Fruit fly (Drosophila melanogaster) whole organism, prepupa: ENCODE measurements around the gene CG14931.
A peak's percentile ranks its signal among the peaks of the same experiment; 100 is the strongest.

Experiments used
- CG31627 ChIP-seq: fragments of 200-800 bp; sonication (Bioruptor generic); optimal IDR thresholded peaks from 3 replicates; lab custom pipeline; 2016; ENCODE audit warnings: missing biosample characterization, missing genetic modification characterization
- Eip93F ChIP-seq: fragments of 200-800 bp; sonication (Bioruptor generic); optimal IDR thresholded peaks from 2 replicates; lab custom pipeline; 2016; ENCODE audit warnings: missing biosample characterization, mild to moderate bottlenecking, missing genetic modification characterization
- Ets21C ChIP-seq: fragments of 200-800 bp; sonication (Bioruptor generic); optimal IDR thresholded peaks from 3 replicates; lab custom pipeline; 2016; ENCODE audit warnings: missing biosample characterization, missing genetic modification characterization
- Lpt ChIP-seq: fragments of 200-800 bp; sonication (Bioruptor generic); optimal IDR thresholded peaks from 3 replicates; lab custom pipeline; 2016; ENCODE audit warnings: missing biosample characterization, missing genetic modification characterization
- Met ChIP-seq: fragments of 200-800 bp; sonication (Bioruptor generic); optimal IDR thresholded peaks from 3 replicates; lab custom pipeline; 2016; ENCODE audit warnings: missing biosample characterization, missing genetic modification characterization
- OdsH ChIP-seq: fragments of 200-800 bp; sonication (Bioruptor generic); optimal IDR thresholded peaks from 3 replicates; lab custom pipeline; 2016; ENCODE audit warnings: missing biosample characterization, missing genetic modification characterization
- spab ChIP-seq: fragments of 200-800 bp; sonication (Bioruptor generic); optimal IDR thresholded peaks from 2 replicates; lab custom pipeline; 2017; ENCODE audit warnings: missing biosample characterization, mild to moderate bottlenecking, missing genetic modification characterization, missing genetic modification reagents
- vri ChIP-seq: fragments of 200-800 bp; sonication (Bioruptor generic); optimal IDR thresholded peaks from 3 replicates; lab custom pipeline; 2016; ENCODE audit warnings: missing biosample characterization, mild to moderate bottlenecking, missing genetic modification characterization

DNA sequence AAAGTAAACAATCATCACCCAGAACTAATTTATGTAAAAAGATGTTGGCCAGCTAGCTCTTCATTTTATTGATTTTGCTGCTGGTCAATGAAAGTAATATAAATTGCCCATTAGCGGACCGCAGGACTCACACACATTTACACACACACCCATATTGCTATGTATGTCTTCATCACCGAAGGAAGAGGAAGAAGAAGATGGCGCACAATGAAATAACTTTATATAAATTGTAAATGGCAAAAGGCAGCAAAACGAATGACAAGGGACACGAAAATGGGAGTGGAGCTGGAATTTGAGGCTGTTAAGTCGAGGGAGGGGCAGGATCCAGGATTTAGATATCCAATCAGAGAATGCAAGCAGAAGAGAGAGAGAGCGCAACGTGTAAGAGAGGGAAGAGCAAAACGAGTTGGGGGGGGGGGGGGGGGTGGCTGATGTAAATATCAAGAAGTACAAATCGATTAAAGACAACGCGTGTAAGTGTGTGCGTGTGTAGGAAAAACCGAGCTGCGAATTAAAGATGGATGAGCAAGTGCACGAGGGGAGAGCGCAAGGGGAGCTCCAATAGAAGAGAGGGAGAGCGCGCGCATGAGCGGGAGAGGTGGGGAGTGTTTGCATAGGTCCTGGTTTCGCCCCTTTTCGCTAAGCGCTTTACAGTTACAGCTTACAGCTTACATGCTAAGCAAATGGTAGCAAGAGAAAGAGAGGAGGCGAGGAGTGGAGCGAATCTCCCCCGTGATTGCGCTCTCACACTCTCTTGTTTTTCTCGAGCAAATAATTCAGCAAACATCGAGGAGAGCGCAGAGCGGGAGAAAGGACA lies 16.3 kb downstream of the CG14931 start:
- TF ChIP-seq Met, result no peak
- peak; percentile 26 for TF ChIP-seq Lpt (GFP tag; lab: Kevin White, UChicago)
- no peak for TF ChIP-seq Eip93F (GFP tag; lab: Kevin White, UChicago)
- no peak for TF ChIP-seq Ets21C (GFP tag; lab: Kevin White, UChicago)
- TF ChIP-seq CG31627, result no peak
- no peak for TF ChIP-seq vri (GFP tag; lab: Kevin White, UChicago)
- TF ChIP-seq spab (GFP tag; lab: Kevin White, UChicago), result no peak
- TF ChIP-seq OdsH (GFP tag; lab: Kevin White, UChicago), result no peak
